Worm (Caenorhabditis elegans) whole organism, L4 larva: Measurements from ENCODE around the gene W05E10.5.

Experiments used
- F26F4.8 ChIP-seq: fragments of 200-800 bp; sonication (Bioruptor generic); conservative IDR thresholded peaks from 2 replicates; pipeline ENCODE4 v1.3.6; 2022; ENCODE audit warnings: missing genetic modification characterization, missing compliant biosample characterization
- F44E2.7 ChIP-seq: fragments of 200-800 bp; sonication (Bioruptor generic); IDR thresholded peaks from 2 replicates; pipeline ENCODE4 v2.1.2; 2022; ENCODE audit warnings: missing genetic modification characterization, missing compliant biosample characterization
- F49E8.2 ChIP-seq: sonication (generic microtip); optimal IDR thresholded peaks from 2 replicates; lab custom pipeline; 2016; ENCODE audit warnings: missing compliant biosample characterization, mild to moderate bottlenecking, missing genetic modification characterization, borderline replicate concordance
- R02D3.7 ChIP-seq: fragments of 150-350 bp; sonication (generic microtip); optimal IDR thresholded peaks from 3 replicates; lab custom pipeline; 2014; ENCODE audit warnings: missing biosample characterization, missing genetic modification characterization
- T26A8.4 ChIP-seq: fragments of 200-800 bp; sonication (Bioruptor generic); IDR thresholded peaks from 2 replicates; pipeline ENCODE4 v1.3.6; 2022; ENCODE audit warnings: missing genetic modification characterization, missing compliant biosample characterization
- Y48G9A.11 ChIP-seq: fragments of 200-800 bp; sonication (Bioruptor generic); IDR thresholded peaks from 2 replicates; pipeline ENCODE4 v1.3.6; 2022; ENCODE audit warnings: missing genetic modification reagents, missing genetic modification characterization, missing compliant biosample characterization
- aha-1 ChIP-seq: fragments of 150-350 bp; peaks from one replicate; lab custom pipeline; 2014; ENCODE audit warnings: missing biosample characterization, missing genetic modification characterization
- aly-2 ChIP-seq: sonication (generic microtip); optimal IDR thresholded peaks from 2 replicates; lab custom pipeline; 2018; ENCODE audit warnings: missing biosample characterization, missing genetic modification characterization
- arid-1 ChIP-seq: fragments of 200-800 bp; sonication (Bioruptor generic); conservative IDR thresholded peaks from 2 replicates; pipeline ENCODE4 v1.3.6; 2022; ENCODE audit warnings: missing genetic modification reagents, missing genetic modification characterization, missing compliant biosample characterization
- attf-4 ChIP-seq: sonication (generic microtip); optimal IDR thresholded peaks from 3 replicates; lab custom pipeline; 2017; ENCODE audit warnings: missing biosample characterization, missing genetic modification characterization
- ceh-32 ChIP-seq: sonication (generic microtip); optimal IDR thresholded peaks from 2 replicates; lab custom pipeline; 2016; ENCODE audit warnings: mild to moderate bottlenecking, missing genetic modification characterization, missing compliant biosample characterization; ENCODE audit not compliant: poor library complexity
- ceh-62 ChIP-seq: sonication (generic microtip); optimal IDR thresholded peaks from 2 replicates; lab custom pipeline; 2017; ENCODE audit warnings: missing biosample characterization, missing genetic modification characterization
- ces-1 ChIP-seq: fragments of 150-350 bp; sonication (generic microtip); optimal IDR thresholded peaks from 4 replicates; lab custom pipeline; 2014; ENCODE audit warnings: missing biosample characterization, missing genetic modification reagents, missing genetic modification characterization
- ctbp-1 ChIP-seq: fragments of 200-800 bp; sonication (Bioruptor generic); IDR thresholded peaks from 2 replicates; pipeline ENCODE4 v1.3.6; 2022; ENCODE audit warnings: missing genetic modification reagents, missing genetic modification characterization, missing compliant biosample characterization
- daf-12 ChIP-seq: fragments of 150-350 bp; optimal IDR thresholded peaks from 2 replicates; lab custom pipeline; 2014; ENCODE audit warnings: missing biosample characterization, missing genetic modification reagents, missing genetic modification characterization
- daf-16 ChIP-seq, 3 experiments: sonication (generic microtip); optimal IDR thresholded peaks; 2 replicates each; lab custom pipeline; 2016 to 2017; ENCODE audit warnings: missing genetic modification characterization in 3 of 3, missing genetic modification reagents in 3 of 3, mild to moderate bottlenecking in 2 of 3, missing compliant biosample characterization in 2 of 3, missing biosample characterization in 1 of 3, moderate library complexity in 1 of 3
- daf-8 ChIP-seq: fragments of 200-800 bp; sonication (Bioruptor generic); IDR thresholded peaks from 2 replicates; pipeline ENCODE4 v1.3.6; 2022; ENCODE audit warnings: missing genetic modification characterization, missing compliant biosample characterization
- dmd-8 ChIP-seq: fragments of 200-800 bp; sonication (Bioruptor generic); IDR thresholded peaks from 2 replicates; pipeline ENCODE4 v1.3.6; 2022; ENCODE audit warnings: missing genetic modification characterization, missing compliant biosample characterization
- dmd-9 ChIP-seq: fragments of 200-800 bp; sonication (Bioruptor generic); IDR thresholded peaks from 2 replicates; pipeline ENCODE4 v1.3.6; 2022; ENCODE audit warnings: missing genetic modification reagents, missing genetic modification characterization, missing compliant biosample characterization
- duxl-1 ChIP-seq: sonication (generic microtip); optimal IDR thresholded peaks from 2 replicates; lab custom pipeline; 2016; ENCODE audit warnings: mild to moderate bottlenecking, missing genetic modification characterization, moderate library complexity, missing compliant biosample characterization; ENCODE audit not compliant: poor library complexity
- dve-1 ChIP-seq: sonication (generic microtip); optimal IDR thresholded peaks from 2 replicates; lab custom pipeline; 2017; ENCODE audit warnings: antibody characterized with exemption, mild to moderate bottlenecking, missing genetic modification characterization, missing compliant biosample characterization; ENCODE audit not compliant: insufficient read depth
- egl-27 ChIP-seq: sonication (generic microtip); optimal IDR thresholded peaks from 3 replicates; lab custom pipeline; 2017; ENCODE audit warnings: missing biosample characterization, missing genetic modification reagents, missing genetic modification characterization
- fos-1 ChIP-seq: fragments of 150-350 bp; optimal IDR thresholded peaks from 2 replicates; lab custom pipeline; 2014; ENCODE audit warnings: missing biosample characterization, missing genetic modification characterization
- hif-1 ChIP-seq, 2 experiments: sonication (generic microtip); optimal IDR thresholded peaks; 2 replicates each; lab custom pipeline; 2016 to 2017; ENCODE audit warnings: missing compliant biosample characterization in 2 of 2, missing genetic modification characterization in 2 of 2, missing genetic modification reagents in 2 of 2, missing genotype in 2 of 2, mild to moderate bottlenecking in 1 of 2
- lim-7 ChIP-seq: fragments of 200-800 bp; sonication (Bioruptor generic); IDR thresholded peaks from 2 replicates; pipeline ENCODE4 v1.3.6; 2022; ENCODE audit warnings: missing genetic modification characterization, missing compliant biosample characterization
- lin-1 ChIP-seq: fragments of 200-800 bp; sonication (Bioruptor generic); IDR thresholded peaks from 2 replicates; pipeline ENCODE4 v1.3.6; 2022; ENCODE audit warnings: missing genetic modification reagents, missing genetic modification characterization, missing compliant biosample characterization
- lin-13 ChIP-seq: fragments of 150-350 bp; optimal IDR thresholded peaks from 2 replicates; lab custom pipeline; 2014; ENCODE audit warnings: missing biosample characterization, missing genetic modification reagents, missing genetic modification characterization
- lin-38 ChIP-seq: fragments of 200-800 bp; sonication (Bioruptor generic); IDR thresholded peaks from 2 replicates; pipeline ENCODE4 v1.3.6; 2022; ENCODE audit warnings: missing genetic modification reagents, missing genetic modification characterization, missing compliant biosample characterization
- lsy-2 ChIP-seq, 2 experiments: fragments of 150-350 bp in 1 of 2; sonication (generic microtip) in 1 of 2; optimal IDR thresholded peaks; 2 replicates each; lab custom pipeline; 2014 to 2017; ENCODE audit warnings: missing biosample characterization in 2 of 2, missing genetic modification characterization in 2 of 2
- madf-5 ChIP-seq, 2 experiments: fragments of 200-800 bp; sonication (Bioruptor generic); IDR thresholded peaks; 2 replicates each; pipeline ENCODE4 v1.3.6; 2022; ENCODE audit warnings: missing compliant biosample characterization in 2 of 2, missing genetic modification characterization in 2 of 2
- mep-1 ChIP-seq: fragments of 150-350 bp; sonication (generic microtip); optimal IDR thresholded peaks from 3 replicates; lab custom pipeline; 2014; ENCODE audit warnings: missing biosample characterization, missing genetic modification characterization
- nhr-111 ChIP-seq: fragments of 200-800 bp; sonication (Bioruptor generic); optimal IDR thresholded peaks from 2 replicates; lab custom pipeline; 2018; ENCODE audit warnings: mild to moderate bottlenecking, missing genetic modification characterization, missing compliant biosample characterization
- nhr-237 ChIP-seq: sonication (generic microtip); optimal IDR thresholded peaks from 2 replicates; lab custom pipeline; 2017; ENCODE audit warnings: missing biosample characterization, missing genetic modification characterization
- nhr-25 ChIP-seq: sonication (generic microtip); optimal IDR thresholded peaks from 2 replicates; lab custom pipeline; 2017; ENCODE audit warnings: missing genetic modification characterization, mild to moderate bottlenecking, missing compliant biosample characterization, antibody characterized with exemption, moderate library complexity, borderline replicate concordance; ENCODE audit not compliant: insufficient read depth
- nhr-41 ChIP-seq: fragments of 200-800 bp; sonication (Bioruptor generic); IDR thresholded peaks from 2 replicates; pipeline ENCODE4 v1.3.6; 2022; ENCODE audit warnings: missing genetic modification reagents, missing genetic modification characterization, missing compliant biosample characterization
- nhr-48 ChIP-seq: sonication (generic microtip); optimal IDR thresholded peaks from 2 replicates; lab custom pipeline; 2016; ENCODE audit warnings: mild to moderate bottlenecking, missing genetic modification characterization, missing compliant biosample characterization
- nhr-76 ChIP-seq: fragments of 150-350 bp; optimal IDR thresholded peaks from 2 replicates; lab custom pipeline; 2014; ENCODE audit warnings: missing biosample characterization, missing genetic modification characterization
- pqm-1 ChIP-seq: sonication (generic microtip); optimal IDR thresholded peaks from 2 replicates; lab custom pipeline; 2017; ENCODE audit warnings: missing biosample characterization, missing genetic modification characterization
- rbr-2 ChIP-seq: sonication (generic microtip); optimal IDR thresholded peaks from 2 replicates; lab custom pipeline; 2016; ENCODE audit warnings: missing genotype, missing genetic modification characterization, missing compliant biosample characterization
- saeg-2 ChIP-seq: fragments of 200-800 bp; sonication (Bioruptor generic); IDR thresholded peaks from 2 replicates; pipeline ENCODE4 v1.3.6; 2022; ENCODE audit warnings: missing genetic modification reagents, missing genetic modification characterization, missing compliant biosample characterization
- sdz-12 ChIP-seq: fragments of 200-800 bp; sonication (Bioruptor generic); optimal IDR thresholded peaks from 2 replicates; lab custom pipeline; 2018; ENCODE audit warnings: mild to moderate bottlenecking, missing genetic modification characterization, missing compliant biosample characterization
- set-16 ChIP-seq: fragments of 200-800 bp; sonication (Bioruptor generic); IDR thresholded peaks from 2 replicates; pipeline ENCODE4 v1.3.6; 2022; ENCODE audit warnings: missing genetic modification reagents, missing genetic modification characterization, missing compliant biosample characterization
- skn-1 ChIP-seq: fragments of 150-350 bp; optimal IDR thresholded peaks from 2 replicates; lab custom pipeline; 2014; ENCODE audit warnings: missing biosample characterization, missing genetic modification characterization
- snpc-4 ChIP-seq: fragments of 150-350 bp; optimal IDR thresholded peaks from 2 replicates; lab custom pipeline; 2014; ENCODE audit warnings: missing biosample characterization, missing genetic modification characterization
- tag-97 ChIP-seq: fragments of 200-800 bp; sonication (Bioruptor generic); IDR thresholded peaks from 2 replicates; pipeline ENCODE4 v1.3.6; 2022; ENCODE audit warnings: missing genetic modification characterization, missing compliant biosample characterization
- unc-130 ChIP-seq: sonication (generic microtip); optimal IDR thresholded peaks from 2 replicates; lab custom pipeline; 2016; ENCODE audit warnings: missing genetic modification reagents, missing genetic modification characterization, missing compliant biosample characterization
- unc-62 ChIP-seq, 3 experiments: fragments of 150-350 bp in 1 of 3; sonication (generic microtip); optimal IDR thresholded peaks in 2 of 3; peaks in 1 of 3; 1 replicate in 1 of 3; 2 replicates in 2 of 3; lab custom pipeline; 2014 to 2017; ENCODE audit warnings: missing biosample characterization in 3 of 3, missing genetic modification characterization in 3 of 3, missing genetic modification reagents in 3 of 3, missing genotype in 1 of 3
- vab-7 ChIP-seq: fragments of 200-800 bp; sonication (Bioruptor generic); IDR thresholded peaks from 2 replicates; pipeline ENCODE4 v1.3.6; 2022; ENCODE audit warnings: missing genetic modification reagents, missing genetic modification characterization, missing compliant biosample characterization
- zfp-2 ChIP-seq: sonication (generic microtip); optimal IDR thresholded peaks from 2 replicates; lab custom pipeline; 2016; ENCODE audit warnings: mild to moderate bottlenecking, missing genetic modification characterization, missing compliant biosample characterization
- zip-2 ChIP-seq: fragments of 150-350 bp; optimal IDR thresholded peaks from 2 replicates; lab custom pipeline; 2014; ENCODE audit warnings: missing biosample characterization, missing genetic modification characterization
- ztf-7 ChIP-seq: fragments of 150-350 bp; optimal IDR thresholded peaks from 2 replicates; lab custom pipeline; 2014; ENCODE audit warnings: missing biosample characterization, missing genetic modification characterization

W05E10.5 gene

ce11 chrV:11644166-11644565 is 51.3 kb downstream of the W05E10.5 start, which contains the start of gene bir-1 (continued):
- no peak for TF ChIP-seq ces-1 (GFP tag; lab: Kevin White, UChicago)
- TF ChIP-seq sdz-12 (GFP tag; lab: Kevin White, UChicago), result no peak
- no peak for TF ChIP-seq nhr-237 (tag; lab: Kevin White, UChicago)
- peak in 1 of 2 experiments; percentile 73 for TF ChIP-seq lsy-2 (tag; optimal IDR thresholded peaks at IDR 0.05; lab: Kevin White, UChicago)
- TF ChIP-seq dmd-9 (GFP tag; lab: Robert Waterston, UW), result 0 out of 2 replicates have a peak, but pooled peaks have one; percentile 48
- TF ChIP-seq R02D3.7 (tag; lab: Kevin White, UChicago), result no peak
- TF ChIP-seq nhr-48 (tag; lab: Kevin White, UChicago), result no peak
- TF ChIP-seq daf-8 (GFP tag; lab: Robert Waterston, UW), result no peak
- TF ChIP-seq Y48G9A.11 (GFP tag; lab: Robert Waterston, UW), result no peak
- TF ChIP-seq lin-1 (GFP tag; lab: Robert Waterston, UW), result no peak
- TF ChIP-seq mep-1, result peak; percentile 64
- TF ChIP-seq madf-5 (GFP tag; IDR thresholded peaks at IDR 0.05; lab: Robert Waterston, UW), result no peak
- TF ChIP-seq egl-27 (tag; lab: Kevin White, UChicago), result no peak
- no peak for TF ChIP-seq snpc-4 (tag; lab: Kevin White, UChicago)
- no peak for TF ChIP-seq aha-1 (tag; lab: Kevin White, UChicago)
- TF ChIP-seq unc-62 (GFP tag; optimal IDR thresholded peaks at IDR 0.05 in 1 of 2; lab: Kevin White, UChicago), result no peak
- no peak for TF ChIP-seq unc-62 (tag; optimal IDR thresholded peaks at IDR 0.05; lab: Kevin White, UChicago)
- no peak for TF ChIP-seq tag-97 (GFP tag; lab: Robert Waterston, UW)
- TF ChIP-seq arid-1 (GFP tag; lab: Robert Waterston, UW), result no peak
- no peak for TF ChIP-seq nhr-41
- TF ChIP-seq vab-7 (GFP tag; lab: Robert Waterston, UW), result no peak
- peak; percentile 24 for TF ChIP-seq dve-1
- no peak for TF ChIP-seq aly-2 (tag; lab: Kevin White, UChicago)
- no peak for TF ChIP-seq skn-1 (tag; lab: Kevin White, UChicago)
- no peak for TF ChIP-seq F44E2.7 (GFP tag; lab: Robert Waterston, UW)
- no peak for TF ChIP-seq zfp-2 (tag; lab: Kevin White, UChicago)
- no peak for TF ChIP-seq ceh-32 (tag; lab: Kevin White, UChicago)
- TF ChIP-seq nhr-25 (tag; lab: Kevin White, UChicago), result peak; percentile 31
- no peak for TF ChIP-seq fos-1 (tag; lab: Kevin White, UChicago)
- TF ChIP-seq saeg-2, result no peak
- TF ChIP-seq ceh-62 (tag; lab: Kevin White, UChicago), result no peak
- no peak for TF ChIP-seq lin-13 (GFP tag; lab: Kevin White, UChicago)
- TF ChIP-seq daf-16 (GFP tag; optimal IDR thresholded peaks at IDR 0.05; lab: Kevin White, UChicago), result no peak
- TF ChIP-seq daf-16 (tag; optimal IDR thresholded peaks at IDR 0.05; lab: Kevin White, UChicago), result peak; percentile 13
- TF ChIP-seq attf-4, result no peak
- TF ChIP-seq lin-38, result peak; percentile 83
- no peak for TF ChIP-seq F26F4.8 (GFP tag; lab: Robert Waterston, UW)
- no peak for TF ChIP-seq T26A8.4 (GFP tag; lab: Robert Waterston, UW)
- peak in 1 of 2 experiments; percentile 87 for TF ChIP-seq hif-1 (tag; optimal IDR thresholded peaks at IDR 0.05; lab: Kevin White, UChicago)
- no peak for TF ChIP-seq lim-7 (GFP tag; lab: Robert Waterston, UW)
- TF ChIP-seq rbr-2 (tag; lab: Kevin White, UChicago), result peak; percentile 26
- no peak for TF ChIP-seq dmd-8 (GFP tag; lab: Robert Waterston, UW)
- no peak for TF ChIP-seq nhr-111 (GFP tag; lab: Kevin White, UChicago)
- no peak for TF ChIP-seq daf-12
- no peak for TF ChIP-seq zip-2
- TF ChIP-seq ztf-7 (tag; lab: Kevin White, UChicago), result no peak
- peak; percentile 88 for TF ChIP-seq unc-130
- TF ChIP-seq F49E8.2 (tag; lab: Kevin White, UChicago), result no peak
- TF ChIP-seq set-16 (GFP tag; lab: Robert Waterston, UW), result no peak
- no peak for TF ChIP-seq nhr-76 (tag; lab: Kevin White, UChicago)
- TF ChIP-seq ctbp-1 (GFP tag; lab: Robert Waterston, UW), result no peak
- TF ChIP-seq duxl-1 (tag; lab: Kevin White, UChicago), result no peak
- TF ChIP-seq pqm-1, result no peak
